Fruit fly (Drosophila melanogaster): ENCODE measurements around the gene CG11050.

DNA sequence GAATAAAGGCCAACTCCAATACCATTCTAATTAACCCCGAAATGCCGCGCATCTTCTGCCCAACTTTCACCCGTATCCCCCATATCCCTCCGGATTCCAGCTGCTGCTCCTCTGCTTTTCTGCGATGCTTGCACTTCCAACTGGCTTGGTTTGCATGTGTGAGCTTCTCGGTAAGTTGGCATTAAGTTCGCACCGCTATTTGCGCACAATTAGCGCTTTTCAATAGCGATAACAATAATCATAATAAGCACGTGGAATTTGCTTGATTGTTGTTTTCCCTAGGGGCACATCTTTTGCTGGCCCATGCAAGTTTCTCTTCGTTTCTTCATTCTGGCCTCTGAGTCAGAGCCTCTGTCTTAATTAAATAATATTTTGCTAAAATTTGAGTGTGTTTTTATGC lies 11.2 kb downstream of the CG11050 start:
- TF ChIP-seq CTCF (optimal IDR thresholded peaks at IDR 0.05) (no peak), CG8478 (optimal IDR thresholded peaks at IDR 0.05) (no peak)

Measured in S2 (cell line).